In genomic region chrII:7758397-7759135, ce11 we compare ENCODE assay signal across 3 worm cellular contexts.
A peak's percentile ranks its signal among the peaks of the same experiment; 100 is the strongest.
TF ChIP-seq lines count a peak whose summit lies in the region.

TSS of gene B0228.7 (minus strand) at chrII:7759023.

TF ChIP-seq in whole organism, L1 larva, 84 proteins besides CTCF, POLR2A, EP300 and RAD21 (continued from another document):
- TF ChIP-seq elt-2 (tag; optimal IDR thresholded peaks at IDR 0.05; lab: Kevin White, UChicago) (peak; percentile 40), hlh-4 (tag; optimal IDR thresholded peaks at IDR 0.05; lab: Kevin White, UChicago) (no peak), C16A3.4 (tag; optimal IDR thresholded peaks at IDR 0.05; lab: Kevin White, UChicago) (peak; percentile 16), lin-39 (tag; optimal IDR thresholded peaks at IDR 0.05; lab: Kevin White, UChicago) (no peak), skn-1 (tag; optimal IDR thresholded peaks at IDR 0.05; lab: Kevin White, UChicago) (no peak), rnt-1 (tag; optimal IDR thresholded peaks at IDR 0.05; lab: Kevin White, UChicago) (peak; percentile 32), nhr-47 (tag; optimal IDR thresholded peaks at IDR 0.05; lab: Kevin White, UChicago) (peak; percentile 29), nhr-71 (tag; optimal IDR thresholded peaks at IDR 0.05; lab: Kevin White, UChicago) (peak; percentile 28), nhr-90 (tag; optimal IDR thresholded peaks at IDR 0.05; lab: Kevin White, UChicago; ENCODE audit: poor library complexity) (no peak), C34B4.2 (tag; optimal IDR thresholded peaks at IDR 0.05; lab: Kevin White, UChicago) (no peak), C04F5.9 (tag; optimal IDR thresholded peaks at IDR 0.05; lab: Kevin White, UChicago) (no peak), snpc-4 (tag; optimal IDR thresholded peaks at IDR 0.05; lab: Kevin White, UChicago) (no peak), snu-23 (GFP tag; optimal IDR thresholded peaks at IDR 0.05; lab: Kevin White, UChicago) (peak; percentile 11), lin-35 (GFP tag; optimal IDR thresholded peaks at IDR 0.05; lab: Kevin White, UChicago) (peak in 1 of 2 experiments; percentile 9), fkh-8 (tag; optimal IDR thresholded peaks at IDR 0.05; lab: Kevin White, UChicago) (peak; percentile 24), xbp-1 (tag; optimal IDR thresholded peaks at IDR 0.05; lab: Kevin White, UChicago) (peak; percentile 9)

TF ChIP-seq in whole organism, L3 larva, 47 proteins besides CTCF, POLR2A, EP300 and RAD21 (continued from another document):
- TF ChIP-seq R02D3.7 (tag; optimal IDR thresholded peaks at IDR 0.05; lab: Kevin White, UChicago) (no peak), nhr-237 (tag; optimal IDR thresholded peaks at IDR 0.05; lab: Kevin White, UChicago) (no peak), sea-2 (GFP tag; optimal IDR thresholded peaks at IDR 0.05; lab: Kevin White, UChicago) (no peak), ama-1 (optimal IDR thresholded peaks at IDR 0.05; lab: Kevin White, UChicago) (peak; percentile 30), tbx-2 (tag; optimal IDR thresholded peaks at IDR 0.05; lab: Kevin White, UChicago) (no peak), nhr-23 (tag; optimal IDR thresholded peaks at IDR 0.05; lab: Kevin White, UChicago) (no peak), daf-12 (tag; optimal IDR thresholded peaks at IDR 0.05; lab: Kevin White, UChicago) (no peak), ztf-11 (tag; optimal IDR thresholded peaks at IDR 0.05; lab: Kevin White, UChicago) (no peak), nhr-12 (tag; optimal IDR thresholded peaks at IDR 0.05; lab: Kevin White, UChicago) (no peak), mml-1 (tag; optimal IDR thresholded peaks at IDR 0.05; lab: Kevin White, UChicago) (no peak), lsy-12 (tag; optimal IDR thresholded peaks at IDR 0.05; lab: Kevin White, UChicago) (no peak), ceh-28 (tag; optimal IDR thresholded peaks at IDR 0.05; lab: Kevin White, UChicago) (peak; percentile 24), nfya-1 (tag; optimal IDR thresholded peaks at IDR 0.05; lab: Kevin White, UChicago; ENCODE audit: insufficient read depth) (peak; percentile 49), skn-1 (tag; optimal IDR thresholded peaks at IDR 0.05; lab: Kevin White, UChicago) (no peak), nhr-25 (tag; optimal IDR thresholded peaks at IDR 0.05; lab: Kevin White, UChicago) (no peak), hmg-11 (tag; optimal IDR thresholded peaks at IDR 0.05; lab: Kevin White, UChicago) (peak; percentile 10), egl-5 (tag; optimal IDR thresholded peaks at IDR 0.05; lab: Kevin White, UChicago) (no peak), snpc-4 (tag; optimal IDR thresholded peaks at IDR 0.05; lab: Kevin White, UChicago) (no peak)
TF ChIP-seq in whole organism, L3 larva: peak in this region for 9.

TF ChIP-seq in whole organism, L4 larva, 104 proteins besides CTCF, POLR2A, EP300 and RAD21 (continued from another document):
- TF ChIP-seq nhr-28 (tag; optimal IDR thresholded peaks at IDR 0.05; lab: Kevin White, UChicago) (peak; percentile 35), Y48G9A.11 (GFP tag; IDR thresholded peaks at IDR 0.05; lab: Robert Waterston, UW) (no peak), nhr-11 (tag; optimal IDR thresholded peaks at IDR 0.05; lab: Kevin White, UChicago) (peak; percentile 13), set-16 (GFP tag; IDR thresholded peaks at IDR 0.05; lab: Robert Waterston, UW) (no peak), aly-2 (tag; optimal IDR thresholded peaks at IDR 0.05; lab: Kevin White, UChicago) (no peak), ama-1 (optimal IDR thresholded peaks at IDR 0.05; lab: Kevin White, UChicago) (no peak), dmd-6 (GFP tag; IDR thresholded peaks at IDR 0.05; lab: Robert Waterston, UW) (no peak), hlh-11 (tag; optimal IDR thresholded peaks at IDR 0.05; lab: Kevin White, UChicago) (peak; percentile 81), Y105C5A.15 (GFP tag; IDR thresholded peaks at IDR 0.05; lab: Robert Waterston, UW) (no peak), lsy-2 (tag; optimal IDR thresholded peaks at IDR 0.05; lab: Kevin White, UChicago) (peak in 1 of 2 experiments; percentile 61), vab-7 (GFP tag; IDR thresholded peaks at IDR 0.05; lab: Robert Waterston, UW) (no peak), Y5F2A.4 (GFP tag; optimal IDR thresholded peaks at IDR 0.05; lab: Kevin White, UChicago) (no peak), fos-1 (tag; optimal IDR thresholded peaks at IDR 0.05; lab: Kevin White, UChicago) (no peak), madf-9 (GFP tag; conservative IDR thresholded peaks at IDR 0.05; lab: Robert Waterston, UW) (no peak), T26A8.4 (GFP tag; IDR thresholded peaks at IDR 0.05; lab: Robert Waterston, UW) (no peak), daf-8 (GFP tag; IDR thresholded peaks at IDR 0.05; lab: Robert Waterston, UW) (no peak), dmd-9 (GFP tag; IDR thresholded peaks at IDR 0.05; lab: Robert Waterston, UW) (no peak), ceh-82 (tag; optimal IDR thresholded peaks at IDR 0.05; lab: Kevin White, UChicago) (no peak), unc-39 (tag; optimal IDR thresholded peaks at IDR 0.05; lab: Kevin White, UChicago) (no peak), ZK546.5 (tag; optimal IDR thresholded peaks at IDR 0.05; lab: Kevin White, UChicago) (no peak), unc-130 (GFP tag; optimal IDR thresholded peaks at IDR 0.05; lab: Kevin White, UChicago) (no peak), ztf-7 (tag; optimal IDR thresholded peaks at IDR 0.05; lab: Kevin White, UChicago) (no peak), mxl-3 (GFP tag; optimal IDR thresholded peaks at IDR 0.05; lab: Kevin White, UChicago) (no peak), ZK337.2 (GFP tag; IDR thresholded peaks at IDR 0.05; lab: Robert Waterston, UW) (no peak), snpc-4 (tag; optimal IDR thresholded peaks at IDR 0.05; lab: Kevin White, UChicago) (no peak), zfp-3 (GFP tag; conservative IDR thresholded peaks at IDR 0.05; lab: Robert Waterston, UW) (no peak), F49E8.2 (tag; optimal IDR thresholded peaks at IDR 0.05; lab: Kevin White, UChicago; ENCODE audit: borderline replicate concordance) (no peak), ceh-44 (GFP tag; IDR thresholded peaks at IDR 0.05; lab: Robert Waterston, UW) (no peak), php-3 (GFP tag; IDR thresholded peaks at IDR 0.05; lab: Robert Waterston, UW) (no peak), dmd-8 (GFP tag; IDR thresholded peaks at IDR 0.05; lab: Robert Waterston, UW) (no peak), tag-97 (GFP tag; IDR thresholded peaks at IDR 0.05; lab: Robert Waterston, UW) (no peak), mep-1 (tag; optimal IDR thresholded peaks at IDR 0.05; lab: Kevin White, UChicago) (peak; percentile 57), tra-1 (GFP tag; IDR thresholded peaks at IDR 0.05; lab: Robert Waterston, UW) (no peak), saeg-2 (GFP tag; IDR thresholded peaks at IDR 0.05; lab: Robert Waterston, UW) (no peak), nhr-25 (tag; optimal IDR thresholded peaks at IDR 0.05; lab: Kevin White, UChicago; ENCODE audit: borderline replicate concordance, insufficient read depth) (no peak), nhr-111 (GFP tag; optimal IDR thresholded peaks at IDR 0.05; lab: Kevin White, UChicago) (no peak), nhr-6 (tag; optimal IDR thresholded peaks at IDR 0.05; lab: Kevin White, UChicago) (peak; percentile 3), pqm-1 (tag; optimal IDR thresholded peaks at IDR 0.05; lab: Kevin White, UChicago) (no peak), egl-27 (tag; optimal IDR thresholded peaks at IDR 0.05; lab: Kevin White, UChicago) (no peak), fkh-10 (GFP tag; optimal IDR thresholded peaks at IDR 0.05; lab: Kevin White, UChicago) (no peak), nhr-48 (tag; optimal IDR thresholded peaks at IDR 0.05; lab: Kevin White, UChicago) (no peak), F44E2.7 (GFP tag; IDR thresholded peaks at IDR 0.05; lab: Robert Waterston, UW) (no peak), zag-1 (tag; optimal IDR thresholded peaks at IDR 0.05; lab: Kevin White, UChicago) (no peak), ctbp-1 (GFP tag; IDR thresholded peaks at IDR 0.05; lab: Robert Waterston, UW) (no peak), aha-1 (tag; lab: Kevin White, UChicago) (peak; percentile 58), nhr-41 (GFP tag; IDR thresholded peaks at IDR 0.05; lab: Robert Waterston, UW) (no peak), lin-13 (GFP tag; optimal IDR thresholded peaks at IDR 0.05; lab: Kevin White, UChicago) (no peak), mxl-2 (GFP tag; conservative IDR thresholded peaks at IDR 0.05; lab: Robert Waterston, UW) (no peak), lin-39 (tag; optimal IDR thresholded peaks at IDR 0.05; lab: Kevin White, UChicago) (no peak), rbr-2 (tag; optimal IDR thresholded peaks at IDR 0.05; lab: Kevin White, UChicago) (peak; percentile 49), attf-4 (tag; optimal IDR thresholded peaks at IDR 0.05; lab: Kevin White, UChicago) (no peak), snpc-1.2 (GFP tag; IDR thresholded peaks at IDR 0.05; lab: Robert Waterston, UW) (no peak), ceh-32 (tag; optimal IDR thresholded peaks at IDR 0.05; lab: Kevin White, UChicago; ENCODE audit: poor library complexity) (no peak), ceh-28 (tag; optimal IDR thresholded peaks at IDR 0.05; lab: Kevin White, UChicago) (peak; percentile 33), ztf-11 (tag; optimal IDR thresholded peaks at IDR 0.05; lab: Kevin White, UChicago) (no peak), lin-29 (GFP tag; IDR thresholded peaks at IDR 0.05; lab: Robert Waterston, UW) (no peak), nhr-77 (tag; optimal IDR thresholded peaks at IDR 0.05; lab: Kevin White, UChicago) (peak; percentile 62), mes-2 (tag; optimal IDR thresholded peaks at IDR 0.05; lab: Kevin White, UChicago; ENCODE audit: poor library complexity, severe bottlenecking) (no peak), nhr-237 (tag; optimal IDR thresholded peaks at IDR 0.05; lab: Kevin White, UChicago) (no peak), sdz-12 (GFP tag; optimal IDR thresholded peaks at IDR 0.05; lab: Kevin White, UChicago) (no peak), nhr-42 (GFP tag; IDR thresholded peaks at IDR 0.05; lab: Robert Waterston, UW) (no peak), nhr-76 (tag; optimal IDR thresholded peaks at IDR 0.05; lab: Kevin White, UChicago) (no peak), ceh-20 (GFP tag; IDR thresholded peaks at IDR 0.05; lab: Robert Waterston, UW) (no peak), mdl-1 (tag; optimal IDR thresholded peaks at IDR 0.05; lab: Kevin White, UChicago) (no peak), F26F4.8 (GFP tag; conservative IDR thresholded peaks at IDR 0.05; lab: Robert Waterston, UW) (no peak), T20F7.1 (GFP tag; optimal IDR thresholded peaks at IDR 0.05; lab: Kevin White, UChicago) (no peak), lin-1 (GFP tag; IDR thresholded peaks at IDR 0.05; lab: Robert Waterston, UW) (no peak), lin-15B (tag; optimal IDR thresholded peaks at IDR 0.05; lab: Kevin White, UChicago) (no peak), dve-1 (tag; optimal IDR thresholded peaks at IDR 0.05; lab: Kevin White, UChicago; ENCODE audit: insufficient read depth) (peak; percentile 77), daf-19 (GFP tag; conservative IDR thresholded peaks at IDR 0.05; lab: Robert Waterston, UW) (no peak), zfp-2 (tag; optimal IDR thresholded peaks at IDR 0.05; lab: Kevin White, UChicago) (no peak), lim-7 (GFP tag; IDR thresholded peaks at IDR 0.05; lab: Robert Waterston, UW) (no peak), egl-43 (GFP tag; IDR thresholded peaks at IDR 0.05; lab: Robert Waterston, UW) (no peak), zip-11 (GFP tag; IDR thresholded peaks at IDR 0.05; lab: Robert Waterston, UW) (no peak)
